Worm (Caenorhabditis elegans) whole organism, L2 larva: ENCODE results near the gene T05G5.4.
A peak's percentile ranks its signal among the peaks of the same experiment; 100 is the strongest.

Experiments
- C34F6.9 ChIP-seq: fragments of 150-350 bp; optimal IDR thresholded peaks from 2 replicates; lab custom pipeline; 2014; ENCODE audit warnings: missing biosample characterization, missing genetic modification characterization
- F13H6.1 ChIP-seq: sonication (generic microtip); optimal IDR thresholded peaks from 2 replicates; lab custom pipeline; 2016; ENCODE audit warnings: missing genetic modification characterization, missing compliant biosample characterization
- Y55F3AM.14 ChIP-seq: fragments of 200-800 bp; sonication (Bioruptor generic); optimal IDR thresholded peaks from 2 replicates; lab custom pipeline; 2018; ENCODE audit warnings: mild to moderate bottlenecking, missing genetic modification characterization, missing compliant biosample characterization
- ZK546.5 ChIP-seq: sonication (generic microtip); optimal IDR thresholded peaks from 2 replicates; lab custom pipeline; 2017; ENCODE audit warnings: missing biosample characterization, missing genetic modification characterization
- alr-1 ChIP-seq: fragments of 150-350 bp; optimal IDR thresholded peaks from 2 replicates; lab custom pipeline; 2014; ENCODE audit warnings: missing biosample characterization, missing genetic modification characterization
- ama-1 ChIP-seq: fragments of 150-350 bp; optimal IDR thresholded peaks from 2 replicates; lab custom pipeline; 2018; ENCODE audit warnings: inconsistent platforms
- crh-2 ChIP-seq: sonication (generic microtip); optimal IDR thresholded peaks from 2 replicates; lab custom pipeline; 2017; ENCODE audit warnings: missing biosample characterization, missing genetic modification characterization
- egl-27 ChIP-seq: sonication (generic microtip); optimal IDR thresholded peaks from 3 replicates; lab custom pipeline; 2017; ENCODE audit warnings: missing biosample characterization, missing genetic modification reagents, missing genetic modification characterization
- elt-1 ChIP-seq: fragments of 150-350 bp; optimal IDR thresholded peaks from 2 replicates; lab custom pipeline; 2014; ENCODE audit warnings: missing biosample characterization, missing genetic modification characterization
- elt-3 ChIP-seq: sonication (generic microtip); optimal IDR thresholded peaks from 2 replicates; lab custom pipeline; 2017; ENCODE audit warnings: missing biosample characterization, missing genetic modification characterization
- fos-1 ChIP-seq: fragments of 150-350 bp; optimal IDR thresholded peaks from 2 replicates; lab custom pipeline; 2014; ENCODE audit warnings: missing biosample characterization, missing genetic modification characterization
- gmeb-1 ChIP-seq: fragments of 150-350 bp; optimal IDR thresholded peaks from 2 replicates; lab custom pipeline; 2014; ENCODE audit warnings: missing biosample characterization, missing genetic modification characterization
- lin-11 ChIP-seq: fragments of 150-350 bp; sonication (generic microtip); optimal IDR thresholded peaks from 2 replicates; lab custom pipeline; 2014; ENCODE audit warnings: missing biosample characterization, missing genetic modification characterization, inconsistent platforms, mixed read lengths
- lin-13 ChIP-seq: fragments of 150-350 bp; optimal IDR thresholded peaks from 2 replicates; lab custom pipeline; 2014; ENCODE audit warnings: missing biosample characterization, missing genetic modification reagents, missing genetic modification characterization
- lin-39 ChIP-seq: fragments of 150-350 bp; optimal IDR thresholded peaks from 2 replicates; lab custom pipeline; 2014; ENCODE audit warnings: missing biosample characterization, missing genetic modification reagents, missing genetic modification characterization
- lsy-2 ChIP-seq, 2 experiments: fragments of 150-350 bp in 1 of 2; sonication (generic microtip) in 1 of 2; optimal IDR thresholded peaks; 2 replicates each; lab custom pipeline; 2014 to 2017; ENCODE audit warnings: missing biosample characterization in 2 of 2, missing genetic modification characterization in 2 of 2
- nhr-11 ChIP-seq: fragments of 150-350 bp; optimal IDR thresholded peaks from 2 replicates; lab custom pipeline; 2014; ENCODE audit warnings: missing biosample characterization, missing genetic modification characterization
- nhr-12 ChIP-seq: fragments of 150-350 bp; optimal IDR thresholded peaks from 2 replicates; lab custom pipeline; 2014; ENCODE audit warnings: missing biosample characterization, missing genetic modification characterization
- nhr-129 ChIP-seq: fragments of 150-350 bp; optimal IDR thresholded peaks from 2 replicates; lab custom pipeline; 2014; ENCODE audit warnings: missing biosample characterization, missing genetic modification characterization
- nhr-21 ChIP-seq: fragments of 150-350 bp; optimal IDR thresholded peaks from 2 replicates; lab custom pipeline; 2014; ENCODE audit warnings: missing biosample characterization, missing genetic modification characterization
- nhr-237 ChIP-seq: fragments of 150-350 bp; optimal IDR thresholded peaks from 2 replicates; lab custom pipeline; 2014; ENCODE audit warnings: missing biosample characterization, missing genetic modification characterization
- nhr-77 ChIP-seq: fragments of 150-350 bp; optimal IDR thresholded peaks from 2 replicates; lab custom pipeline; 2014; ENCODE audit warnings: missing biosample characterization, missing genetic modification characterization
- peb-1 ChIP-seq: fragments of 150-350 bp; optimal IDR thresholded peaks from 2 replicates; lab custom pipeline; 2014; ENCODE audit warnings: missing biosample characterization, missing genetic modification characterization
- sem-4 ChIP-seq: fragments of 150-350 bp; optimal IDR thresholded peaks from 2 replicates; lab custom pipeline; 2014; ENCODE audit warnings: missing biosample characterization, missing genetic modification reagents, missing genetic modification characterization
- skn-1 ChIP-seq: sonication (generic microtip); optimal IDR thresholded peaks from 2 replicates; lab custom pipeline; 2017; ENCODE audit warnings: missing biosample characterization, missing genetic modification characterization
- sma-3 ChIP-seq: sonication (generic microtip); optimal IDR thresholded peaks from 2 replicates; lab custom pipeline; 2016; ENCODE audit warnings: missing genetic modification reagents, missing genetic modification characterization, missing compliant biosample characterization
- sma-9 ChIP-seq, 2 experiments: fragments of 150-350 bp in 1 of 2; sonication (generic microtip) in 1 of 2; optimal IDR thresholded peaks; 2 replicates each; lab custom pipeline; 2014 to 2016; ENCODE audit warnings: missing genetic modification characterization in 2 of 2, mild to moderate bottlenecking in 1 of 2, missing biosample characterization in 1 of 2, missing compliant biosample characterization in 1 of 2, missing genetic modification reagents in 1 of 2, moderate library complexity in 1 of 2
- snpc-4 ChIP-seq: fragments of 150-350 bp; optimal IDR thresholded peaks from 2 replicates; lab custom pipeline; 2014; ENCODE audit warnings: missing biosample characterization, missing genetic modification characterization
- unc-55 ChIP-seq: fragments of 150-350 bp; sonication (generic microtip); optimal IDR thresholded peaks from 3 replicates; lab custom pipeline; 2014; ENCODE audit warnings: missing biosample characterization, missing genetic modification reagents, missing genetic modification characterization
- unc-62 ChIP-seq: fragments of 150-350 bp; optimal IDR thresholded peaks from 2 replicates; lab custom pipeline; 2014; ENCODE audit warnings: missing biosample characterization, missing genetic modification reagents, missing genetic modification characterization
- ztf-1 ChIP-seq: fragments of 200-800 bp; sonication (Bioruptor generic); conservative IDR thresholded peaks from 2 replicates; pipeline ENCODE4 v1.3.6; 2022; ENCODE audit warnings: missing genetic modification characterization, missing compliant biosample characterization

The T05G5.4 gene

DNA sequence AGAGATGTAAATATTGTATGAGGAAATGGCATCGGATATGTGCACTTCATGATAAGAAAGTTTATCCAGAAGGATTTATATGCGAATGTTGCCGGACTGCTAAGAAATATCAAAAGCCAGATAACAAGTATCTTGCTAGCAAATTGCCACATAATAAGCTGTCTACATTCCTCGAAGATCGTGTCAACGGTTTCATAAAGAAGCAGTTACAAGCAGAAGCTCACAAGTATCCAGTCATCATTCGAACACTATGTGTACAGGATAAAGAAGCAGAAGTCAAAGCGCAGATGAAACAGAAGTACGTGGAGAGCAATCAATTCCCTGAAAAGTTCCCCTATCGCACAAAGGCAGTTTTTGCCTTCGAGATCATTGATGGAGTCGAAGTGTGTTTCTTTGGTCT lies 21.9 kb downstream of the T05G5.4 start:
- TF ChIP-seq lin-13 (GFP tag; lab: Kevin White, UChicago) = no peak
- TF ChIP-seq nhr-77 (tag; lab: Kevin White, UChicago) = no peak
- TF ChIP-seq alr-1 (tag; lab: Kevin White, UChicago) = no peak
- TF ChIP-seq ZK546.5 = no peak
- TF ChIP-seq egl-27 (tag; lab: Kevin White, UChicago) = no peak
- TF ChIP-seq gmeb-1 (tag; lab: Kevin White, UChicago) = no peak
- TF ChIP-seq lin-39 (tag; lab: Kevin White, UChicago) = no peak
- no peak for TF ChIP-seq nhr-11 (tag; lab: Kevin White, UChicago)
- TF ChIP-seq Y55F3AM.14 (GFP tag; lab: Kevin White, UChicago) = no peak
- TF ChIP-seq lsy-2 (tag; optimal IDR thresholded peaks at IDR 0.05; lab: Kevin White, UChicago) = no peak
- TF ChIP-seq nhr-12 = no peak
- no peak for TF ChIP-seq lin-11 (tag; lab: Kevin White, UChicago)
- TF ChIP-seq nhr-21 (tag; lab: Kevin White, UChicago) = no peak
- no peak for TF ChIP-seq ztf-1
- no peak for TF ChIP-seq elt-1 (tag; lab: Kevin White, UChicago)
- TF ChIP-seq ama-1 (lab: Kevin White, UChicago) = no peak
- TF ChIP-seq C34F6.9 (tag; lab: Kevin White, UChicago) = no peak
- TF ChIP-seq sma-9 (GFP tag; optimal IDR thresholded peaks at IDR 0.05; lab: Kevin White, UChicago) = no peak
- TF ChIP-seq sma-9 (tag; optimal IDR thresholded peaks at IDR 0.05; lab: Kevin White, UChicago) = no peak
- no peak for TF ChIP-seq nhr-237 (tag; lab: Kevin White, UChicago)
- no peak for TF ChIP-seq F13H6.1 (tag; lab: Kevin White, UChicago)

DNA sequence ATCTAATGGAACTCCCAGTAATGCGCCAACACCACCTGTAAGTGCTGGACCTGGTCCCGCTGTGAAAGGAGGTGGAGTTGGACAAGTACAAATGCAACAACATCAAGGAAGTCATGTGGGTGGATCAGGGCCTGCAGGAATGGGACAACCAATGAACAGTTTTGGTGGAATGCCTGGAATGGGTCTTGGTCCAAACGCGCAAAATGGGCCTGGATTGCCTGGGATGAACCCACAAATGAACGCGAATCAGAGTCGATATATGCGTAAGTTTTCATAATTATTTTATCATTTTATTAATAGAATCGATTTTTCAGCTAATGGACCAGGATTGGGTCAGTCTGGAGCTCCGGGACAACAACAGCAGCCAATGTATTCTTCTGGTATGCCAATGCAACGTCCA lies 23.7 kb downstream of the T05G5.4 start:
- TF ChIP-seq Y55F3AM.14 (GFP tag; lab: Kevin White, UChicago) (no peak), fos-1 (tag; lab: Kevin White, UChicago) (no peak), elt-3 (tag; lab: Kevin White, UChicago) (no peak), nhr-12 (no peak), ztf-1 (no peak)
- TF ChIP-seq, all 48 proteins: peak for 0

ce11 chrIII:9775916-9776315 lies 27.2 kb downstream of the T05G5.4 start:
- TF ChIP-seq unc-55 (GFP tag; lab: Kevin White, UChicago) (peak; percentile 27), alr-1 (tag; lab: Kevin White, UChicago) (no peak), lsy-2 (tag; optimal IDR thresholded peaks at IDR 0.05; lab: Kevin White, UChicago) (peak in 1 of 2 experiments; percentile 39), crh-2 (tag; lab: Kevin White, UChicago) (no peak), gmeb-1 (tag; lab: Kevin White, UChicago) (peak; percentile 59), lin-11 (tag; lab: Kevin White, UChicago) (no peak), elt-3 (tag; lab: Kevin White, UChicago) (no peak)

ce11 chrIII:9776323-9776722 lies 27.6 kb downstream of the T05G5.4 start, which contains the start of gene usp-46:
usp-46 (plus strand) TSS chrIII:9776623.
- TF ChIP-seq lsy-2 (tag; optimal IDR thresholded peaks at IDR 0.05; lab: Kevin White, UChicago) = peak in 1 of 2 experiments; percentile 15
- no peak for TF ChIP-seq skn-1
- TF ChIP-seq snpc-4 (tag; lab: Kevin White, UChicago) = no peak
- TF ChIP-seq unc-62 (GFP tag; lab: Kevin White, UChicago) = no peak
- peak; percentile 22 for TF ChIP-seq C34F6.9 (tag; lab: Kevin White, UChicago)
- TF ChIP-seq elt-3 (tag; lab: Kevin White, UChicago) = no peak
- no peak for TF ChIP-seq crh-2 (tag; lab: Kevin White, UChicago)
- TF ChIP-seq nhr-129 (tag; lab: Kevin White, UChicago) = peak; percentile 5
- no peak for TF ChIP-seq alr-1 (tag; lab: Kevin White, UChicago)
- TF ChIP-seq sma-9 (GFP tag; optimal IDR thresholded peaks at IDR 0.05; lab: Kevin White, UChicago) = no peak
- TF ChIP-seq sma-9 (tag; optimal IDR thresholded peaks at IDR 0.05; lab: Kevin White, UChicago) = no peak
- no peak for TF ChIP-seq nhr-11 (tag; lab: Kevin White, UChicago)
- no peak for TF ChIP-seq lin-13 (GFP tag; lab: Kevin White, UChicago)
- TF ChIP-seq, all 48 proteins: peak for 3

ce11 chrIII:9779080-9779479 lies 30.3 kb downstream of the T05G5.4 start:
- TF ChIP-seq peb-1 (tag; lab: Kevin White, UChicago) (no peak), F13H6.1 (tag; lab: Kevin White, UChicago) (no peak), nhr-237 (tag; lab: Kevin White, UChicago) (no peak), lin-13 (GFP tag; lab: Kevin White, UChicago) (no peak), sma-3 (GFP tag; lab: Kevin White, UChicago) (no peak), sem-4 (tag; lab: Kevin White, UChicago) (no peak), nhr-11 (tag; lab: Kevin White, UChicago) (no peak), skn-1 (no peak), lin-11 (tag; lab: Kevin White, UChicago) (no peak)
